Fruit fly (Drosophila melanogaster): Measurements from ENCODE around the gene CG33108.

Gene CG33108

DNA sequence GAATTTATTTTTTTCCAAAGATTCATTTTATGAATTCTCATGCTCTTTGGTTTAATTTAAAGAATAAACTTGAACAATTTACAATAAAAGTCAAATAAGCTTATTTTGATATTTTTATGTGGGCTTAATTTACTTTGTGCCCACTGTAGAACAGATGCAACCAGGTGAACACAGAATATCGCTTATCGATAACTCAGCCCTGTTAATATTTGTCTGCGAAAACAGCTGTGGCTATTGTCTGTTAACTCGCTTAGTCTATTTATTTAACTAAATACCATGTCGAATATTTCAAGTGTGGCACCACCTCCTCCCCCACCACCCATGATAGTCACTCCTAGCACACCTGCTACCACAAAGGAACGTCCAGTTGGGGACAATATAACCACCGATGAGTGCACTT is at the start of gene CG33108:
CG33108 (plus strand) TSS at position 200 of the 400 bp plus-strand sequence.
- TF ChIP-seq CG13204 (GFP tag; optimal IDR thresholded peaks at IDR 0.05), result no peak
- no peak for TF ChIP-seq CG34367 (tag; optimal IDR thresholded peaks at IDR 0.05)
- TF ChIP-seq CG10348 (GFP tag; IDR thresholded peaks at IDR 0.05), result no peak
- no peak for TF ChIP-seq EcR (GFP tag; optimal IDR thresholded peaks at IDR 0.05)
- TF ChIP-seq CG32121 (GFP tag; IDR thresholded peaks at IDR 0.05), result no peak
- TF ChIP-seq Pif1A (GFP tag; optimal IDR thresholded peaks at IDR 0.05), result no peak
- no peak for TF ChIP-seq fd96Ca (GFP tag; IDR thresholded peaks at IDR 0.05)
- TF ChIP-seq CG17806 (tag; optimal IDR thresholded peaks at IDR 0.05), result no peak
- no peak for TF ChIP-seq D1 (tag; optimal IDR thresholded peaks at IDR 0.05)
- TF ChIP-seq CG15710 (tag; optimal IDR thresholded peaks at IDR 0.05), result no peak
- TF ChIP-seq Pif1B (GFP tag; optimal IDR thresholded peaks at IDR 0.05), result no peak

DNA sequence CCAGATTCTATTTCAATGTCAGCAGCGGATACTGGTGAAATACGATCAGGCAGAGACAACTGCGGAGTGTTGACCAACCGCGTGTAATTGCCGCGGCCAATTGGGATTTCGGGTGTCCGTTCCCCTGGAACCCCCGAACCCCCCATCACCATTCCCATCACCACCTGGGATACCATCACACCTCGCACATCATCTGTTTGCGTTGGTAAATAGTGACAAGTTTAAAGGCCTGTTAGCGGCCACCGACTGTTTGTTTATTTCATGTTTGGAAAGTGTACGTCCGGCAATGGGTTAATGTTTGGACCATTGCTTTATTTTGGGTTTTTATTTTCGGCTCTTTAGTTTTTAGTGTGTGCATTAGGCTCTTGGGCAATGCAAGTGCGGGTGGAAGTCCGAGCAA is 48.5 kb upstream of the CG33108 start:
- TF ChIP-seq rn (GFP tag; IDR thresholded peaks at IDR 0.05), result no peak
- no peak for TF ChIP-seq CG8301 (tag; optimal IDR thresholded peaks at IDR 0.05)
- TF ChIP-seq CG12605 (GFP tag; IDR thresholded peaks at IDR 0.05), result no peak
- TF ChIP-seq gl (tag; optimal IDR thresholded peaks at IDR 0.05), result no peak
- TF ChIP-seq CG9948 (tag; optimal IDR thresholded peaks at IDR 0.05), result no peak
- TF ChIP-seq fd96Ca (GFP tag; IDR thresholded peaks at IDR 0.05), result no peak
- no peak for TF ChIP-seq EcR (GFP tag; optimal IDR thresholded peaks at IDR 0.05)
- TF ChIP-seq Pif1B (GFP tag; optimal IDR thresholded peaks at IDR 0.05), result no peak
- TF ChIP-seq Snoo (tag; optimal IDR thresholded peaks at IDR 0.05), result no peak
- TF ChIP-seq CG15710 (tag; optimal IDR thresholded peaks at IDR 0.05), result no peak
- no peak for TF ChIP-seq CG14655 (GFP tag; optimal IDR thresholded peaks at IDR 0.05)
- no peak for TF ChIP-seq CG10348 (GFP tag; IDR thresholded peaks at IDR 0.05)
- no peak for TF ChIP-seq CG13204 (GFP tag; optimal IDR thresholded peaks at IDR 0.05)
- TF ChIP-seq Ets98B (GFP tag; IDR thresholded peaks at IDR 0.05), result no peak
- no peak for TF ChIP-seq D1 (tag; optimal IDR thresholded peaks at IDR 0.05)
- TF ChIP-seq CG17806 (tag; optimal IDR thresholded peaks at IDR 0.05), result no peak
- no peak for TF ChIP-seq CG34367 (tag; optimal IDR thresholded peaks at IDR 0.05)
- TF ChIP-seq CG32121 (GFP tag; IDR thresholded peaks at IDR 0.05), result no peak

DNA sequence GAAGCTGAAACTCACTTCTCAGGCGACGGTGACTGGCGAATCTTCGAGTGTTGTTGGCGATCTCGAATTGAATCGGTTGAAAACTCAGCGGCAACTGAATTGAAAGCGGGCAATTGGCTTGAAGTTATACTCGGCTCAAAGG is 47.3 kb upstream of the CG33108 start, which contains the start of gene CG12268:
CG12268 (minus strand) TSS at position 101 of the 142 bp plus-strand sequence.
- TF ChIP-seq CG17806 (tag; optimal IDR thresholded peaks at IDR 0.05), result no peak
- no peak for TF ChIP-seq CG32121 (GFP tag; IDR thresholded peaks at IDR 0.05)
- TF ChIP-seq fd96Ca (GFP tag; IDR thresholded peaks at IDR 0.05), result no peak
- TF ChIP-seq CG34367 (tag; optimal IDR thresholded peaks at IDR 0.05), result no peak
- TF ChIP-seq CG15710 (tag; optimal IDR thresholded peaks at IDR 0.05), result no peak
- no peak for TF ChIP-seq CG8159 (tag; optimal IDR thresholded peaks at IDR 0.05)
- TF ChIP-seq CG4496 (GFP tag; IDR thresholded peaks at IDR 0.05), result no peak

DNA sequence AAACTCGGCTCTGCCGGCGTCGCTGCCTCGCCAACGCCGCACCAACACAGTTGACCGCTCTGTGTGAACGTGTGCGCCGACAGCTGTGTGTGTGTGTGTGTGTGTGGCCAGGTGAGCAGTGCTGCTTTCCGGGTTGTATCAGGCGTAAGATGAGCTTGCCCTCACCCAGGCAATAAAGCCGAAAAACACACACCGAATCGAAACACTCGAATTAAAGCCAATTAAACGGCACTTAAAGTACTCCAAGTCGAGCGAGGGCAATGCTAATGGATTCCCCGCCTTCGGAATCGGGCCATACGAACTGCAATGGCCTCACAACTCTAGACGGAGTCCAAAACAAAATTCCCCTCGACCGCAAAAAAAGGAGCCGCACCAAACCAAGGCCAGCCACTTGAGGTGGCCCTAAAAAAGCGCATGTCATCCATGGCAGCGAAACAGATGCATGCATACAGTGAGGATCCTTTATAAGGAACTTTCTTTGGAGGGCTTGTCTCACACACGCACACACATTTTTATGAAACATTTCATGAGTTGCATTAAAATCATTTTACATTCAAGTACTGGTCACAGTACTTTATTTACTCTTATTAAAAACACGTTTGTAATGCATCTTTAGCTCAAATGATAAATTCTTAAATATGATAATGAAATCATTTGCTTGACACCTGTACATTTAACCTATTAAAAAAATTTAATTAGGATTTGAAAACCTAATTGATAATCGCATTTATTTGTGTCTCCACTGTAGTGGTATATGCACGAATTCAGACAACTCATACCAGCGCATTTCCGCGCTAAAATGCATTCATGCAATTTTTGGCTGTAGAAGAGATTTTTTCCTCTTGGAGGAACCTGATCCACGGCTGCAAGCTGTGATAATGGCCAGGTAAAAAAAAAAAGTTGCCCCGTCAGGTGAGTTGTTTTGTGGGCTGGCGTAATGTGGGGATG is 46.7 kb upstream of the CG33108 start:
- TF ChIP-seq CG8301 (tag; optimal IDR thresholded peaks at IDR 0.05) (peak; percentile 89), CG10348 (GFP tag; IDR thresholded peaks at IDR 0.05) (peak; percentile 17; the same call in 1 of the 2 replicates), rn (GFP tag; IDR thresholded peaks at IDR 0.05) (peak; percentile 47; the same call in 1 of the 2 replicates), CG32121 (GFP tag; IDR thresholded peaks at IDR 0.05) (peak; percentile 72), CG17806 (tag; optimal IDR thresholded peaks at IDR 0.05) (peak; percentile 95), CG13204 (GFP tag; optimal IDR thresholded peaks at IDR 0.05) (peak; percentile 88), Ets98B (GFP tag; IDR thresholded peaks at IDR 0.05) (peak; percentile 15), CG4496 (GFP tag; IDR thresholded peaks at IDR 0.05) (peak; percentile 72; the same call in 2 of the 3 replicates), CG15710 (tag; optimal IDR thresholded peaks at IDR 0.05) (peak; percentile 98), CG34367 (tag; optimal IDR thresholded peaks at IDR 0.05) (peak; percentile 95), Pif1B (GFP tag; optimal IDR thresholded peaks at IDR 0.05) (peak; percentile 93), Snoo (tag; optimal IDR thresholded peaks at IDR 0.05) (peak; percentile 91), EcR (GFP tag; optimal IDR thresholded peaks at IDR 0.05) (peak; percentile 62), fd96Ca (GFP tag; IDR thresholded peaks at IDR 0.05) (peak; percentile 50; the same call in 2 of the 3 replicates), CG9948 (tag; optimal IDR thresholded peaks at IDR 0.05) (peak; percentile 96), CG8159 (tag; optimal IDR thresholded peaks at IDR 0.05) (peak; percentile 99), gl (tag; optimal IDR thresholded peaks at IDR 0.05) (peak; percentile 82), CG12605 (GFP tag; IDR thresholded peaks at IDR 0.05) (peak; percentile 47), D1 (tag; optimal IDR thresholded peaks at IDR 0.05) (peak; percentile 93), Pif1A (GFP tag; optimal IDR thresholded peaks at IDR 0.05) (peak; percentile 94), CG14655 (GFP tag; optimal IDR thresholded peaks at IDR 0.05) (peak; percentile 93)

DNA sequence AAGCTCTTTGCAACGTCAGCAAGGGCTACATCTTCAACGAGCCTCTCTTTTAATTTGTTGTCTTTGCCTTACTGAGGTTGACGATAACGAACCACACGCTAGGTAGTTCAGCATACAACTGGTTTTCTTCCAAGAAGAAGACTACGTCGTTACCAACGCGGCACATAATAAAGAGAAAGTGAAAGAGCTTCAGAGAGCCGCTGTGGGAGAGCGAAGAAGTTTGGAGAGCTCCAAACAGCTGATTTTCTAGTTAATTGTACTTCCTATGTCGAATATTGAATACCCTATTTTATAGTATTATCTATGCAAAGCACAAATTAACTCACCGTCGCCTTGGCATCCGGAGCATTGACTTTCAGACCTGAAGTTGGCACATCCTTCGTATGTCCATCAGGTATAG is 40.1 kb upstream of the CG33108 start:
- TF ChIP-seq rn (GFP tag; IDR thresholded peaks at IDR 0.05) (no peak), D1 (tag; optimal IDR thresholded peaks at IDR 0.05) (no peak), Pif1A (GFP tag; optimal IDR thresholded peaks at IDR 0.05) (peak; percentile 26), CG34367 (tag; optimal IDR thresholded peaks at IDR 0.05) (no peak), Pif1B (GFP tag; optimal IDR thresholded peaks at IDR 0.05) (peak; percentile 50), Ets98B (GFP tag; IDR thresholded peaks at IDR 0.05) (peak; percentile 42; the same call in 1 of the 2 replicates), Snoo (tag; optimal IDR thresholded peaks at IDR 0.05) (peak; percentile 3), CG32121 (GFP tag; IDR thresholded peaks at IDR 0.05) (no peak), CG8159 (tag; optimal IDR thresholded peaks at IDR 0.05) (peak; percentile 3), CG9948 (tag; optimal IDR thresholded peaks at IDR 0.05) (no peak), fd96Ca (GFP tag; IDR thresholded peaks at IDR 0.05) (no peak), EcR (GFP tag; optimal IDR thresholded peaks at IDR 0.05) (peak; percentile 40), CG15710 (tag; optimal IDR thresholded peaks at IDR 0.05) (no peak), CG10348 (GFP tag; IDR thresholded peaks at IDR 0.05) (no peak), gl (tag; optimal IDR thresholded peaks at IDR 0.05) (no peak), CG4496 (GFP tag; IDR thresholded peaks at IDR 0.05) (no peak), CG13204 (GFP tag; optimal IDR thresholded peaks at IDR 0.05) (no peak), CG17806 (tag; optimal IDR thresholded peaks at IDR 0.05) (no peak), CG12605 (GFP tag; IDR thresholded peaks at IDR 0.05) (peak; percentile 45; the same call in 1 of the 2 replicates), CG14655 (GFP tag; optimal IDR thresholded peaks at IDR 0.05) (no peak), CG8301 (tag; optimal IDR thresholded peaks at IDR 0.05) (peak; percentile 20)
